Fruit fly (Drosophila melanogaster) whole organism, embryonic: ENCODE results near the gene Cp18.
A peak's percentile ranks its signal among the peaks of the same experiment; 100 is the strongest.

ENCODE experiments used
- Ada2b ChIP-seq: fragments of 200-800 bp; sonication (Bioruptor generic); IDR thresholded peaks from 2 replicates; pipeline ENCODE4 v1.3.6; 2022; ENCODE audit warnings: missing biosample characterization, missing genetic modification characterization
- Antp ChIP-seq: fragments of 200-800 bp; sonication (Bioruptor generic); optimal IDR thresholded peaks from 3 replicates; lab custom pipeline; 2016; ENCODE audit warnings: missing biosample characterization, missing genetic modification characterization
- Atf6 ChIP-seq: fragments of 200-800 bp; sonication (Bioruptor generic); IDR thresholded peaks from 2 replicates; pipeline ENCODE4 v1.3.6; 2022; ENCODE audit warnings: missing biosample characterization, missing genetic modification characterization
- Bteb2 ChIP-seq: fragments of 200-800 bp; sonication (Bioruptor generic); optimal IDR thresholded peaks from 2 replicates; lab custom pipeline; 2016; ENCODE audit warnings: missing biosample characterization, missing genetic modification characterization
- CG10209 ChIP-seq: fragments of 200-800 bp; sonication (Bioruptor generic); optimal IDR thresholded peaks from 3 replicates; lab custom pipeline; 2017; ENCODE audit warnings: missing biosample characterization, mild to moderate bottlenecking, missing genetic modification characterization, missing genetic modification reagents
- CG10267 ChIP-seq: fragments of 200-800 bp; sonication (Bioruptor generic); optimal IDR thresholded peaks from 2 replicates; lab custom pipeline; 2018; ENCODE audit warnings: missing biosample characterization, mild to moderate bottlenecking, missing genetic modification characterization, moderate library complexity
- CG14014 ChIP-seq: fragments of 200-800 bp; sonication (Bioruptor generic); IDR thresholded peaks from 2 replicates; pipeline ENCODE4 v1.3.6; 2022; ENCODE audit warnings: missing biosample characterization, missing genetic modification characterization
- CG1647 ChIP-seq: fragments of 200-800 bp; sonication (Bioruptor generic); optimal IDR thresholded peaks from 3 replicates; lab custom pipeline; 2016; ENCODE audit warnings: missing biosample characterization, missing genetic modification characterization
- CG17361 ChIP-seq: fragments of 200-800 bp; sonication (Bioruptor generic); IDR thresholded peaks from 3 replicates; pipeline ENCODE4 v1.3.6; 2022; ENCODE audit warnings: missing biosample characterization, missing genetic modification characterization
- CG17612 ChIP-seq: fragments of 200-800 bp; sonication (Bioruptor generic); IDR thresholded peaks from 2 replicates; pipeline ENCODE4 v1.3.6; 2022; ENCODE audit warnings: missing biosample characterization, missing genetic modification characterization
- CG2116 ChIP-seq: fragments of 200-800 bp; sonication (Bioruptor generic); optimal IDR thresholded peaks from 3 replicates; lab custom pipeline; 2018; ENCODE audit warnings: missing biosample characterization, mild to moderate bottlenecking, missing genetic modification characterization
- CG2120 ChIP-seq: fragments of 200-800 bp; sonication (Bioruptor generic); optimal IDR thresholded peaks from 3 replicates; lab custom pipeline; 2016; ENCODE audit warnings: missing biosample characterization, missing genetic modification characterization
- CG34376 ChIP-seq: fragments of 200-800 bp; sonication (Bioruptor generic); optimal IDR thresholded peaks from 2 replicates; lab custom pipeline; 2018; ENCODE audit warnings: missing biosample characterization, mild to moderate bottlenecking, missing genetic modification characterization
- CG3995 ChIP-seq: fragments of 200-800 bp; sonication (Bioruptor generic); optimal IDR thresholded peaks from 3 replicates; lab custom pipeline; 2016; ENCODE audit warnings: missing biosample characterization, missing genetic modification characterization
- CG42726 ChIP-seq: fragments of 200-800 bp; sonication (Bioruptor generic); IDR thresholded peaks from 2 replicates; pipeline ENCODE4 v1.3.6; 2022; ENCODE audit warnings: missing biosample characterization, missing genetic modification characterization; ENCODE audit not compliant: partially characterized antibody
- CG6854 ChIP-seq: fragments of 200-800 bp; sonication (Bioruptor generic); optimal IDR thresholded peaks from 3 replicates; lab custom pipeline; 2017; ENCODE audit warnings: missing biosample characterization, mild to moderate bottlenecking, missing genetic modification characterization
- CG7928 ChIP-seq: fragments of 200-800 bp; sonication (Bioruptor generic); optimal IDR thresholded peaks from 2 replicates; lab custom pipeline; 2017; ENCODE audit warnings: missing biosample characterization, mild to moderate bottlenecking, missing genetic modification characterization
- CG8290 ChIP-seq, 3 experiments: fragments of 200-800 bp; sonication (Bioruptor generic); optimal IDR thresholded peaks; 2 replicates each; lab custom pipeline; 2016 to 2019; ENCODE audit warnings: missing biosample characterization in 3 of 3, missing genetic modification characterization in 3 of 3, mild to moderate bottlenecking in 2 of 3, moderate library complexity in 1 of 3
- CTCF ChIP-seq: fragments of 200-800 bp; sonication (Bioruptor generic); optimal IDR thresholded peaks from 2 replicates; lab custom pipeline; 2017; ENCODE audit warnings: missing biosample characterization, mild to moderate bottlenecking, missing genetic modification characterization, moderate library complexity
- D19A ChIP-seq: fragments of 200-800 bp; optimal IDR thresholded peaks from 3 replicates; lab custom pipeline; 2019; ENCODE audit warnings: missing biosample characterization, mild to moderate bottlenecking, missing genetic modification characterization, moderate library complexity
- E2f2 ChIP-seq: fragments of 200-800 bp; sonication (Bioruptor generic); IDR thresholded peaks from 2 replicates; pipeline ENCODE4 v1.3.6; 2022; ENCODE audit warnings: missing biosample characterization, missing genetic modification characterization
- Fer1 ChIP-seq: fragments of 200-800 bp; sonication (Bioruptor generic); optimal IDR thresholded peaks from 2 replicates; lab custom pipeline; 2017; ENCODE audit warnings: missing biosample characterization, mild to moderate bottlenecking, missing genetic modification characterization
- Fer3 ChIP-seq: fragments of 200-800 bp; sonication (Bioruptor generic); optimal IDR thresholded peaks from 2 replicates; lab custom pipeline; 2018; ENCODE audit warnings: missing biosample characterization, mild to moderate bottlenecking, missing genetic modification characterization, moderate library complexity
- H2.0 ChIP-seq: fragments of 200-800 bp; sonication (Bioruptor generic); IDR thresholded peaks from 2 replicates; pipeline ENCODE4 v1.3.6; 2022; ENCODE audit warnings: missing biosample characterization, missing genetic modification characterization
- HmgZ ChIP-seq: fragments of 200-800 bp; sonication (Bioruptor generic); optimal IDR thresholded peaks from 2 replicates; lab custom pipeline; 2018; ENCODE audit warnings: missing biosample characterization, mild to moderate bottlenecking, missing genetic modification characterization
- Max ChIP-seq: fragments of 200-800 bp; sonication (Bioruptor generic); optimal IDR thresholded peaks from 2 replicates; lab custom pipeline; 2016; ENCODE audit warnings: missing biosample characterization, mild to moderate bottlenecking, missing genetic modification characterization
- Meics ChIP-seq: fragments of 200-800 bp; sonication (Bioruptor generic); optimal IDR thresholded peaks from 2 replicates; lab custom pipeline; 2017; ENCODE audit warnings: missing biosample characterization, mild to moderate bottlenecking, missing genetic modification characterization
- Myb ChIP-seq: fragments of 200-800 bp; sonication (Bioruptor generic); optimal IDR thresholded peaks from 2 replicates; lab custom pipeline; 2016; ENCODE audit warnings: missing biosample characterization, missing genetic modification characterization
- Nf-YC ChIP-seq: fragments of 200-800 bp; optimal IDR thresholded peaks from 3 replicates; lab custom pipeline; 2019; ENCODE audit warnings: missing biosample characterization, mild to moderate bottlenecking, missing genetic modification characterization, moderate library complexity
- PHDP ChIP-seq: fragments of 200-800 bp; sonication (Bioruptor generic); optimal IDR thresholded peaks from 3 replicates; lab custom pipeline; 2018; ENCODE audit warnings: missing biosample characterization, mild to moderate bottlenecking, missing genetic modification characterization, moderate library complexity
- YL-1 ChIP-seq: fragments of 200-800 bp; sonication (Bioruptor generic); optimal IDR thresholded peaks from 3 replicates; lab custom pipeline; 2017; ENCODE audit warnings: missing biosample characterization, mild to moderate bottlenecking, missing genetic modification characterization
- amos ChIP-seq: fragments of 200-800 bp; sonication (Bioruptor generic); IDR thresholded peaks from 2 replicates; pipeline ENCODE4 v1.3.6; 2022; ENCODE audit warnings: missing biosample characterization, missing genetic modification characterization; ENCODE audit not compliant: partially characterized antibody
- az2 ChIP-seq: fragments of 200-800 bp; sonication (Bioruptor generic); optimal IDR thresholded peaks from 3 replicates; lab custom pipeline; 2016; ENCODE audit warnings: missing biosample characterization, missing genetic modification characterization
- br ChIP-seq: fragments of >200 bp; optimal IDR thresholded peaks from 2 replicates; lab custom pipeline; 2017
- dan ChIP-seq: fragments of 200-800 bp; sonication (Bioruptor generic); IDR thresholded peaks from 2 replicates; pipeline ENCODE4 v1.3.6; 2022; ENCODE audit warnings: missing biosample characterization, missing genetic modification characterization
- dmrt99B ChIP-seq: fragments of 200-800 bp; sonication (Bioruptor generic); optimal IDR thresholded peaks from 2 replicates; lab custom pipeline; 2018; ENCODE audit warnings: missing biosample characterization, mild to moderate bottlenecking, missing genetic modification characterization, moderate library complexity
- fd102C ChIP-seq: fragments of 200-800 bp; sonication (Bioruptor generic); optimal IDR thresholded peaks from 2 replicates; lab custom pipeline; 2018; ENCODE audit warnings: missing biosample characterization, mild to moderate bottlenecking, missing genetic modification characterization, moderate library complexity
- gcm ChIP-seq: fragments of 200-800 bp; sonication (Bioruptor generic); optimal IDR thresholded peaks from 2 replicates; lab custom pipeline; 2019; ENCODE audit warnings: missing biosample characterization, mild to moderate bottlenecking, missing genetic modification characterization, moderate library complexity
- hb ChIP-seq: fragments of 200-800 bp; sonication (Bioruptor generic); IDR thresholded peaks from 3 replicates; pipeline ENCODE4 v1.3.6; 2022; ENCODE audit warnings: missing biosample characterization, missing genetic modification characterization; ENCODE audit not compliant: partially characterized antibody
- inv ChIP-seq: fragments of 200-800 bp; sonication (Bioruptor generic); IDR thresholded peaks from 2 replicates; pipeline ENCODE4 v1.3.6; 2022; ENCODE audit warnings: missing biosample characterization, missing genetic modification characterization; ENCODE audit not compliant: partially characterized antibody
- kay ChIP-seq: fragments of 200-800 bp; sonication (Bioruptor generic); optimal IDR thresholded peaks from 2 replicates; lab custom pipeline; 2016; ENCODE audit warnings: missing biosample characterization, missing genetic modification characterization
- mirr ChIP-seq: fragments of 200-800 bp; sonication (Bioruptor generic); optimal IDR thresholded peaks from 3 replicates; lab custom pipeline; 2018; ENCODE audit warnings: missing biosample characterization, mild to moderate bottlenecking, missing genetic modification characterization
- onecut ChIP-seq: fragments of 200-800 bp; sonication (Bioruptor generic); IDR thresholded peaks from 2 replicates; pipeline ENCODE4 v1.3.6; 2022; ENCODE audit warnings: missing biosample characterization, missing genetic modification characterization
- pb ChIP-seq: fragments of 200-800 bp; sonication (Bioruptor generic); optimal IDR thresholded peaks from 3 replicates; lab custom pipeline; 2016; ENCODE audit warnings: missing biosample characterization, missing genetic modification characterization
- repo ChIP-seq: fragments of 200-800 bp; sonication (Bioruptor generic); optimal IDR thresholded peaks from 2 replicates; lab custom pipeline; 2016; ENCODE audit warnings: missing biosample characterization, missing genetic modification characterization
- ro ChIP-seq: fragments of 200-800 bp; sonication (Bioruptor generic); IDR thresholded peaks from 2 replicates; pipeline ENCODE4 v1.3.6; 2022; ENCODE audit warnings: missing biosample characterization, missing genetic modification characterization
- slbo ChIP-seq: fragments of 200-800 bp; sonication (Bioruptor generic); IDR thresholded peaks from 2 replicates; pipeline ENCODE4 v1.3.6; 2022; ENCODE audit warnings: missing biosample characterization, missing genetic modification characterization
- so ChIP-seq: fragments of 200-800 bp; sonication (Bioruptor generic); IDR thresholded peaks from 3 replicates; pipeline ENCODE4 v1.3.6; 2022; ENCODE audit warnings: missing biosample characterization, missing genetic modification characterization
- tin ChIP-seq: fragments of 200-800 bp; sonication (Bioruptor generic); optimal IDR thresholded peaks from 3 replicates; lab custom pipeline; 2016; ENCODE audit warnings: missing biosample characterization, missing genetic modification characterization
- tna ChIP-seq: fragments of 200-800 bp; sonication (Bioruptor generic); IDR thresholded peaks from 2 replicates; pipeline ENCODE4 v1.3.6; 2022; ENCODE audit warnings: missing biosample characterization, missing genetic modification characterization; ENCODE audit not compliant: partially characterized antibody
- z ChIP-seq: fragments of 200-800 bp; sonication (Bioruptor generic); IDR thresholded peaks from 3 replicates; pipeline ENCODE4 v1.3.6; 2022; ENCODE audit warnings: missing biosample characterization, missing genetic modification characterization

Cp18 gene

dm6 chr3L:8719990-8720559, 6.5 kb upstream of the Cp18 start, which contains the start of gene SrpRbeta (continued):
- TF ChIP-seq Myb (GFP tag; lab: Kevin White, UChicago) (peak; percentile 34), az2 (no peak), br (lab: Kevin White, UChicago) (no peak), inv (GFP tag; lab: Robert Waterston, UW) (no peak), Meics (GFP tag; lab: Kevin White, UChicago) (peak; percentile 17), Nf-YC (tag; lab: Kevin White, UChicago) (peak; percentile 1), CTCF (GFP tag; lab: Kevin White, UChicago) (peak; percentile 23), E2f2 (GFP tag; lab: Robert Waterston, UW) (peak; percentile 95), hb (no peak), dan (GFP tag; lab: Robert Waterston, UW) (no peak), PHDP (tag; lab: Kevin White, UChicago) (peak; percentile 7), onecut (GFP tag; lab: Robert Waterston, UW) (no peak), CG7928 (GFP tag; lab: Kevin White, UChicago) (no peak), z (GFP tag; lab: Robert Waterston, UW) (no peak), pb (GFP tag; lab: Kevin White, UChicago) (no peak), Fer3 (tag; lab: Kevin White, UChicago) (no peak), ro (no peak), repo (peak; percentile 4), fd102C (GFP tag; lab: Kevin White, UChicago) (no peak), CG2116 (GFP tag; lab: Kevin White, UChicago) (peak; percentile 47), Atf6 (GFP tag; lab: Robert Waterston, UW) (no peak), CG10209 (GFP tag; lab: Kevin White, UChicago) (peak; percentile 6), CG2120 (peak; percentile 69), CG14014 (GFP tag; lab: Robert Waterston, UW) (0 out of 2 replicates have a peak, but pooled peaks have one; percentile 24), Max (GFP tag; lab: Kevin White, UChicago) (peak; percentile 26), CG17361 (GFP tag; lab: Robert Waterston, UW) (no peak), tin (no peak), kay (GFP tag; lab: Kevin White, UChicago) (peak; percentile 37), gcm (no peak), D19A (no peak), CG42726 (GFP tag; lab: Robert Waterston, UW) (no peak), CG10267 (tag; lab: Kevin White, UChicago) (peak; percentile 90), mirr (GFP tag; lab: Kevin White, UChicago) (peak; percentile 43), dmrt99B (tag; lab: Kevin White, UChicago) (no peak), tna (GFP tag; lab: Robert Waterston, UW) (no peak), CG8290 (GFP tag; optimal IDR thresholded peaks at IDR 0.05; lab: Kevin White, UChicago) (no peak), CG8290 (tag; optimal IDR thresholded peaks at IDR 0.05; lab: Kevin White, UChicago) (peak in 1 of 2 experiments; percentile 75), CG34376 (GFP tag; lab: Kevin White, UChicago) (peak; percentile 34), CG17612 (GFP tag; lab: Robert Waterston, UW) (no peak), amos (GFP tag; lab: Robert Waterston, UW) (peak; percentile 7; the same call in 1 of the 2 replicates), HmgZ (tag; lab: Kevin White, UChicago) (peak; percentile 71), H2.0 (GFP tag; lab: Robert Waterston, UW) (peak; percentile 13; the same call in 1 of the 2 replicates), Antp (GFP tag; lab: Kevin White, UChicago) (peak; percentile 23), YL-1 (GFP tag; lab: Kevin White, UChicago) (peak; percentile 87), so (0 out of 3 replicates have a peak, but pooled peaks have one; percentile 52), CG6854 (GFP tag; lab: Kevin White, UChicago) (no peak), CG3995 (no peak), Fer1 (GFP tag; lab: Kevin White, UChicago) (peak; percentile 19), CG1647 (GFP tag; lab: Kevin White, UChicago) (peak; percentile 6), Ada2b (0 out of 2 replicates have a peak, but pooled peaks have one; percentile 3), Bteb2 (GFP tag; lab: Kevin White, UChicago) (peak; percentile 43), slbo (GFP tag; lab: Robert Waterston, UW) (peak; percentile 52; the same call in 1 of the 2 replicates)
